Fruit fly (Drosophila melanogaster): ENCODE measurements around the gene MTA1-like.

Gene MTA1-like

DNA sequence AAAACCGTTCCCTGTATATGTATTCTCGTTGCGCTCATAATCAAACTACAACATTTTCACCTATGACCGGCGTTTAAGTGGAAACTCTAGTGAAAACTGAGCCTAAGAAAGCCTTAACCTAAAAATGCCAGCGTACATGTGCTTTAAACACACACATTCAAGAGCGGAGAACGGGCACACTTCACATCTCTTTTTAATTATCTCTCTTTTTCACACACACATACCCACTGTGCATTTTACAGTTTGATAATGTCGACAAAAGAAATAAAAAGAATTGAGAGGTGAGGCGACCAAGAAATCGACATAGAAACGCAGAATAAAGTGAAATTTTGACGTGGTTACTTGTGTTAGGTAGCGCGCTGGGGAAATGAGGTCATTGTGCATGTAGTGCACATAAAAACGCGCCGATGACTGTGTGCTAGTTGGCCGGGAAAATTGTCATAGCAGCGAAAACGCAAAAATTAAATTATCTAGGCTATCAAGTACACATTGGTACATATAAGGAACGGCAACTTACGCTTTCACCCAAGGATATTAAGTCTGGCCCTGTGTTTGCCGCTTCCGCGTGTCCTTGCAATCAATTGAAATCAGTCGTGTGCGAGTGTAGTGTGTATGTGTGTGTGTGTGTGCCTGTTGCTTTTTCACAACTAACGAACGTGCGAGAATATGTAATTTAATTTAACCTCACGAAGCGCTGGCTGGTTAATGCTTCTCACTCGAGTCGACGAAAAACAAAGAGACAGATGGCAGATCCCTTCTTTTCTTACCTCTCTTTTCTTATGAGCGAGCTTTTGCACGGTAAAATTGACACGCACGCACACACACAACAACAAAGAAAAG lies 48.8 kb downstream of the MTA1-like start (continued):
- TF ChIP-seq Med (GFP tag), result peak; percentile 70
- TF ChIP-seq NFAT (GFP tag; IDR thresholded peaks at IDR 0.05), result no peak
- TF ChIP-seq zfh2 (GFP tag; optimal IDR thresholded peaks at IDR 0.05), result peak; percentile 9
- no peak for TF ChIP-seq Hr39 (optimal IDR thresholded peaks at IDR 0.05)
- TF ChIP-seq CG9797 (GFP tag; optimal IDR thresholded peaks at IDR 0.05), result peak; percentile 62
- TF ChIP-seq tgo (GFP tag; IDR thresholded peaks at IDR 0.05), result no peak
- no peak for TF ChIP-seq CHES-1-like (GFP tag; optimal IDR thresholded peaks at IDR 0.05)
- TF ChIP-seq dm (GFP tag; optimal IDR thresholded peaks at IDR 0.05), result peak; percentile 98
- TF ChIP-seq Antp (GFP tag; optimal IDR thresholded peaks at IDR 0.05), result no peak
- TF ChIP-seq cg (GFP tag; optimal IDR thresholded peaks at IDR 0.05), result peak; percentile 76
- TF ChIP-seq CG12769 (tag; optimal IDR thresholded peaks at IDR 0.05), result peak; percentile 24
- TF ChIP-seq rib (GFP tag; IDR thresholded peaks at IDR 0.05), result no peak
- TF ChIP-seq otp (GFP tag; IDR thresholded peaks at IDR 0.05), result no peak
- TF ChIP-seq phol (tag; optimal IDR thresholded peaks at IDR 0.05), result peak; percentile 22
- TF ChIP-seq disco-r (GFP tag; optimal IDR thresholded peaks at IDR 0.05), result no peak
- TF ChIP-seq BEAF-32 (GFP tag; optimal IDR thresholded peaks at IDR 0.05), result no peak
- TF ChIP-seq fd3F (GFP tag; optimal IDR thresholded peaks at IDR 0.05), result no peak
- peak; percentile 86 for TF ChIP-seq scrt (GFP tag; optimal IDR thresholded peaks at IDR 0.05)
- TF ChIP-seq Chrac-16 (GFP tag; optimal IDR thresholded peaks at IDR 0.05), result no peak
- TF ChIP-seq CG1792 (GFP tag; optimal IDR thresholded peaks at IDR 0.05), result no peak
- TF ChIP-seq CG2712 (tag; optimal IDR thresholded peaks at IDR 0.05), result peak; percentile 27
- no peak for TF ChIP-seq onecut (GFP tag; IDR thresholded peaks at IDR 0.05)
- peak; percentile 61 for TF ChIP-seq Max (GFP tag; optimal IDR thresholded peaks at IDR 0.05)
- peak; percentile 13 for TF ChIP-seq CG30020 (tag; optimal IDR thresholded peaks at IDR 0.05)
- peak; percentile 75 for TF ChIP-seq YL-1 (GFP tag; optimal IDR thresholded peaks at IDR 0.05)
- no peak for TF ChIP-seq CG7963 (GFP tag; IDR thresholded peaks at IDR 0.05; ENCODE audit: partially characterized antibody)
- TF ChIP-seq CG12155 (GFP tag; optimal IDR thresholded peaks at IDR 0.05), result no peak
- TF ChIP-seq insv (GFP tag; optimal IDR thresholded peaks at IDR 0.05), result no peak
- peak; percentile 22 for TF ChIP-seq CG1603 (tag; optimal IDR thresholded peaks at IDR 0.05)
- TF ChIP-seq fd102C (GFP tag; optimal IDR thresholded peaks at IDR 0.05), result no peak
- TF ChIP-seq CG30403 (GFP tag; optimal IDR thresholded peaks at IDR 0.05), result no peak
- no peak for TF ChIP-seq Deaf1 (tag; optimal IDR thresholded peaks at IDR 0.05)
- no peak for TF ChIP-seq Vsx1 (GFP tag; optimal IDR thresholded peaks at IDR 0.05)
- TF ChIP-seq HmgZ (tag; optimal IDR thresholded peaks at IDR 0.05), result peak; percentile 13
- TF ChIP-seq Mes4 (GFP tag; optimal IDR thresholded peaks at IDR 0.05), result no peak
- TF ChIP-seq vfl (GFP tag; optimal IDR thresholded peaks at IDR 0.05), result no peak
- no peak for TF ChIP-seq ems (GFP tag; optimal IDR thresholded peaks at IDR 0.05)
- peak; percentile 35 for TF ChIP-seq sens (GFP tag)
- no peak for TF ChIP-seq CG3065 (GFP tag; optimal IDR thresholded peaks at IDR 0.05)
- peak; percentile 61 for TF ChIP-seq CG17912 (GFP tag; optimal IDR thresholded peaks at IDR 0.05)
- TF ChIP-seq CG6654 (GFP tag; optimal IDR thresholded peaks at IDR 0.05), result peak; percentile 53
- TF ChIP-seq CG7987 (GFP tag; optimal IDR thresholded peaks at IDR 0.05), result no peak
- no peak for TF ChIP-seq jumu (GFP tag; optimal IDR thresholded peaks at IDR 0.05)
- TF ChIP-seq gfzf (GFP tag; optimal IDR thresholded peaks at IDR 0.05), result peak; percentile 58
- TF ChIP-seq aop (GFP tag; IDR thresholded peaks at IDR 0.05), result no peak
- no peak for TF ChIP-seq CG4820 (GFP tag; optimal IDR thresholded peaks at IDR 0.05)
- TF ChIP-seq CG12104 (GFP tag; optimal IDR thresholded peaks at IDR 0.05), result no peak
- peak; percentile 97 for TF ChIP-seq bigmax (GFP tag; optimal IDR thresholded peaks at IDR 0.05)
- no peak for TF ChIP-seq HLH4C (GFP tag; IDR thresholded peaks at IDR 0.05; ENCODE audit: partially characterized antibody)
- TF ChIP-seq stwl (tag; optimal IDR thresholded peaks at IDR 0.05), result peak; percentile 21
